Worm (Caenorhabditis elegans): Measurements from ENCODE around the gene Y75B8A.24.
"Not testable (repeated sequence)": the region's sequence is repeated elsewhere in the genome, so short reads cannot be mapped to it uniquely, and the experiment has no call there.

Gene Y75B8A.24

ce11 chrIII:12312886-12313285, 39.3 kb upstream of the Y75B8A.24 start, which contains the start of gene Y75B8A.39:
Gene Y75B8A.39, plus strand, starts transcription at chrIII:12313186.
- TF ChIP-seq ekl-4 (GFP tag; IDR thresholded peaks at IDR 0.05) (no peak), cebp-1 (GFP tag; IDR thresholded peaks at IDR 0.05) (no peak), cebp-1 (tag; optimal IDR thresholded peaks at IDR 0.05) (peak; percentile 81)

- TF ChIP-seq nhr-80 (tag; optimal IDR thresholded peaks at IDR 0.05) (peak; percentile 70), akir-1 (GFP tag; optimal IDR thresholded peaks at IDR 0.05) (no peak)
Measured at ce11 chrIII:12307475-12307874, 33.9 kb upstream of the Y75B8A.24 start, which contains the start of gene pqn-92. Gene pqn-92, plus strand, starts transcription at chrIII:12307781.

ce11 chrIII:12304805-12305377, 31.3 kb upstream of the Y75B8A.24 start:
- TF ChIP-seq zim-3 (tag; optimal IDR thresholded peaks at IDR 0.05) (no peak), F23B12.7 (tag; optimal IDR thresholded peaks at IDR 0.05; ENCODE audit: insufficient read depth) (no peak), tlf-1 (GFP tag; optimal IDR thresholded peaks at IDR 0.05) (no peak), sptf-2 (GFP tag; optimal IDR thresholded peaks at IDR 0.05) (no peak), madf-3 (GFP tag; IDR thresholded peaks at IDR 0.05) (no peak), ets-4 (GFP tag; optimal IDR thresholded peaks at IDR 0.05) (no peak), Y53F4B.3 (GFP tag; IDR thresholded peaks at IDR 0.05) (no peak), B0019.2 (GFP tag; conservative IDR thresholded peaks at IDR 0.05) (no peak), mes-4 (tag; optimal IDR thresholded peaks at IDR 0.05) (no peak), snpc-4 (GFP tag; optimal IDR thresholded peaks at IDR 0.05) (no peak), snpc-4 (tag; optimal IDR thresholded peaks at IDR 0.05) (peak in 1 of 4 experiments; percentile 13), attf-5 (GFP tag; optimal IDR thresholded peaks at IDR 0.05) (peak; percentile 27), atf-7 (tag; optimal IDR thresholded peaks at IDR 0.05) (no peak), snpc-3.4 (tag; optimal IDR thresholded peaks at IDR 0.05) (no peak), cebp-1 (GFP tag; IDR thresholded peaks at IDR 0.05) (peak; percentile 84), cebp-1 (tag; optimal IDR thresholded peaks at IDR 0.05) (peak; percentile 92)

- no peak for TF ChIP-seq lin-35 (GFP tag; optimal IDR thresholded peaks at IDR 0.05)
- no peak for TF ChIP-seq hmg-1.2 (GFP tag; IDR thresholded peaks at IDR 0.05)
Measured at ce11 chrIII:12303084-12303483, 29.5 kb upstream of the Y75B8A.24 start, which contains the start of gene mrp-8. Gene mrp-8, minus strand, starts transcription at chrIII:12303184.

- TF ChIP-seq Y53G8AR.9 (GFP tag; conservative IDR thresholded peaks at IDR 0.05) (no peak), rec-8 (tag; optimal IDR thresholded peaks at IDR 0.05) (no peak), ccch-3 (GFP tag; optimal IDR thresholded peaks at IDR 0.05) (no peak), ceh-91 (GFP tag; IDR thresholded peaks at IDR 0.05) (no peak), nhr-120 (GFP tag; IDR thresholded peaks at IDR 0.05) (no peak)
Measured at ce11 chrIII:12299259-12299658, 25.7 kb upstream of the Y75B8A.24 start.

- peak; percentile 43 for TF ChIP-seq snpc-1.1 (tag; optimal IDR thresholded peaks at IDR 0.05; ENCODE audit: insufficient read depth)
- not testable (repeated sequence) for TF ChIP-seq snpc-4 (GFP tag; optimal IDR thresholded peaks at IDR 0.05)
- TF ChIP-seq snpc-4 (tag; optimal IDR thresholded peaks at IDR 0.05), result peak in 2 of 4 experiments; percentile 64 to 90
- peak; percentile 18; the same call in 1 of the 2 replicates for TF ChIP-seq hmg-1.2 (GFP tag; IDR thresholded peaks at IDR 0.05)
Measured at ce11 chrIII:12298481-12298880, 24.9 kb upstream of the Y75B8A.24 start.
